Worm (Caenorhabditis elegans) whole organism, L3 larva: ENCODE measurements around the gene F58F12.4.
A peak's percentile ranks its signal among the peaks of the same experiment; 100 is the strongest.

ENCODE experiments used
- ZK546.5 ChIP-seq: sonication (generic microtip); optimal IDR thresholded peaks from 2 replicates; lab custom pipeline; 2017; ENCODE audit warnings: missing biosample characterization, missing genetic modification characterization
- aly-2 ChIP-seq: fragments of 150-350 bp; optimal IDR thresholded peaks from 2 replicates; lab custom pipeline; 2014; ENCODE audit warnings: missing biosample characterization, missing genetic modification characterization
- ceh-16 ChIP-seq: sonication (generic microtip); optimal IDR thresholded peaks from 2 replicates; lab custom pipeline; 2017; ENCODE audit warnings: missing biosample characterization, missing genetic modification characterization
- ceh-28 ChIP-seq: fragments of 150-350 bp; optimal IDR thresholded peaks from 2 replicates; lab custom pipeline; 2014; ENCODE audit warnings: missing biosample characterization, missing genetic modification reagents, missing genetic modification characterization
- ceh-9 ChIP-seq: sonication (generic microtip); optimal IDR thresholded peaks from 2 replicates; lab custom pipeline; 2018; ENCODE audit warnings: missing biosample characterization, missing genetic modification characterization
- egl-27 ChIP-seq: sonication (generic microtip); optimal IDR thresholded peaks from 4 replicates; lab custom pipeline; 2017; ENCODE audit warnings: missing biosample characterization, missing genetic modification reagents, missing genetic modification characterization
- elt-1 ChIP-seq: fragments of 150-350 bp; optimal IDR thresholded peaks from 2 replicates; lab custom pipeline; 2014; ENCODE audit warnings: missing biosample characterization, missing genetic modification characterization
- elt-2 ChIP-seq: sonication (generic microtip); optimal IDR thresholded peaks from 2 replicates; lab custom pipeline; 2016; ENCODE audit warnings: missing genetic modification reagents, mild to moderate bottlenecking, missing genetic modification characterization, missing compliant biosample characterization
- elt-3 ChIP-seq, 3 experiments: fragments of 150-350 bp in 1 of 3; sonication (generic microtip) in 2 of 3; optimal IDR thresholded peaks; 2 replicates in 2 of 3; 4 replicates in 1 of 3; lab custom pipeline; 2014 to 2017; ENCODE audit warnings: missing biosample characterization in 3 of 3, missing genetic modification characterization in 3 of 3
- fkh-2 ChIP-seq: fragments of 150-350 bp; optimal IDR thresholded peaks from 2 replicates; lab custom pipeline; 2014; ENCODE audit warnings: missing biosample characterization, missing genetic modification reagents, missing genetic modification characterization
- fos-1 ChIP-seq: fragments of 150-350 bp; optimal IDR thresholded peaks from 2 replicates; lab custom pipeline; 2014; ENCODE audit warnings: missing biosample characterization, missing genetic modification characterization
- jun-1 ChIP-seq: fragments of 150-350 bp; optimal IDR thresholded peaks from 2 replicates; lab custom pipeline; 2014; ENCODE audit warnings: missing biosample characterization, missing genetic modification reagents, missing genetic modification characterization
- lin-39 ChIP-seq: fragments of 150-350 bp; optimal IDR thresholded peaks from 2 replicates; lab custom pipeline; 2018; ENCODE audit warnings: missing biosample characterization, missing genetic modification reagents, missing genetic modification characterization
- lsy-12 ChIP-seq: sonication (generic microtip); optimal IDR thresholded peaks from 2 replicates; lab custom pipeline; 2016; ENCODE audit warnings: mild to moderate bottlenecking, missing genetic modification characterization, missing compliant biosample characterization
- mdl-1 ChIP-seq: fragments of 150-350 bp; optimal IDR thresholded peaks from 2 replicates; lab custom pipeline; 2014; ENCODE audit warnings: missing biosample characterization, missing genetic modification characterization
- mml-1 ChIP-seq: fragments of 150-350 bp; sonication (generic microtip); optimal IDR thresholded peaks from 3 replicates; lab custom pipeline; 2014; ENCODE audit warnings: missing biosample characterization, missing genetic modification characterization
- nfya-1 ChIP-seq: sonication (generic microtip); optimal IDR thresholded peaks from 2 replicates; lab custom pipeline; 2017; ENCODE audit warnings: missing genetic modification characterization, mild to moderate bottlenecking, missing compliant biosample characterization, antibody characterized with exemption, moderate library complexity; ENCODE audit not compliant: insufficient read depth
- nhr-23 ChIP-seq: fragments of 150-350 bp; optimal IDR thresholded peaks from 2 replicates; lab custom pipeline; 2014; ENCODE audit warnings: missing biosample characterization, missing genetic modification reagents, missing genetic modification characterization
- nhr-237 ChIP-seq: fragments of 150-350 bp; optimal IDR thresholded peaks from 2 replicates; lab custom pipeline; 2014; ENCODE audit warnings: missing biosample characterization, missing genetic modification characterization
- nhr-25 ChIP-seq: sonication (generic microtip); optimal IDR thresholded peaks from 2 replicates; lab custom pipeline; 2017; ENCODE audit warnings: missing biosample characterization, missing genetic modification characterization
- nhr-28 ChIP-seq: fragments of 150-350 bp; optimal IDR thresholded peaks from 2 replicates; lab custom pipeline; 2014; ENCODE audit warnings: missing biosample characterization, missing genetic modification characterization
- nhr-43 ChIP-seq: sonication (generic microtip); optimal IDR thresholded peaks from 2 replicates; lab custom pipeline; 2016; ENCODE audit warnings: mild to moderate bottlenecking, missing genetic modification characterization, missing compliant biosample characterization; ENCODE audit not compliant: poor library complexity, severe bottlenecking
- pha-4 ChIP-seq: fragments of 150-350 bp; optimal IDR thresholded peaks from 2 replicates; lab custom pipeline; 2014; ENCODE audit warnings: missing biosample characterization, missing genetic modification reagents, missing genetic modification characterization
- pqm-1 ChIP-seq: fragments of 150-350 bp; optimal IDR thresholded peaks from 2 replicates; lab custom pipeline; 2017; ENCODE audit warnings: missing biosample characterization, missing genetic modification characterization, inconsistent platforms
- sea-2 ChIP-seq: fragments of 150-350 bp; sonication (generic microtip); optimal IDR thresholded peaks from 4 replicates; lab custom pipeline; 2014; ENCODE audit warnings: missing biosample characterization, missing genetic modification reagents, missing genetic modification characterization
- skn-1 ChIP-seq: fragments of 150-350 bp; optimal IDR thresholded peaks from 2 replicates; lab custom pipeline; 2014; ENCODE audit warnings: missing biosample characterization, missing genetic modification characterization
- unc-39 ChIP-seq: sonication (generic microtip); optimal IDR thresholded peaks from 4 replicates; lab custom pipeline; 2017; ENCODE audit warnings: missing biosample characterization, missing genetic modification characterization
- unc-62 ChIP-seq: fragments of 150-350 bp; sonication (generic microtip); optimal IDR thresholded peaks from 4 replicates; lab custom pipeline; 2014; ENCODE audit warnings: missing biosample characterization, missing genetic modification reagents, missing genetic modification characterization
- ztf-11 ChIP-seq: fragments of 150-350 bp; optimal IDR thresholded peaks from 2 replicates; lab custom pipeline; 2014; ENCODE audit warnings: missing biosample characterization, missing genetic modification characterization

F58F12.4 gene

DNA sequence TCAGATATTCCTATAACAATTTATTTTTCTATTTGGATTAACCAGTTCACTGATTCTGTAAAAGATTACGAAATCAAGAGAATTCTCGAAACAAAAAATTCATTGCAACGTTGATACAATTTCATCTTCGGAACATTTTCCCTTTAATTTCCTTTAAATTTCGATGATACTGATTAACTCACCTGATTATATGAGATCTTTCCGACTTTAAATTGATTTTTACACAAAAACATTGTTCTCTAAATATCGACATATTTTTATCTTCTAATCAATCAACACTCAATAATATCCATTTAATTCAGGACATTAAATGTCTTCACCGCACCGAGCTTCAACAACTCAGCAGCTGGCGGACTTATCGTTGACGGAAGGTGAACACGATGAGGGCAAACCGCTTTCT, 15.6 kb upstream of the F58F12.4 start, which contains the start of gene lin-23:
lin-23 (plus strand) TSS at position 301 of the 400 bp plus-strand sequence.
- no peak for TF ChIP-seq lsy-12 (tag; lab: Kevin White, UChicago)
- TF ChIP-seq nhr-25, result peak; percentile 12

DNA sequence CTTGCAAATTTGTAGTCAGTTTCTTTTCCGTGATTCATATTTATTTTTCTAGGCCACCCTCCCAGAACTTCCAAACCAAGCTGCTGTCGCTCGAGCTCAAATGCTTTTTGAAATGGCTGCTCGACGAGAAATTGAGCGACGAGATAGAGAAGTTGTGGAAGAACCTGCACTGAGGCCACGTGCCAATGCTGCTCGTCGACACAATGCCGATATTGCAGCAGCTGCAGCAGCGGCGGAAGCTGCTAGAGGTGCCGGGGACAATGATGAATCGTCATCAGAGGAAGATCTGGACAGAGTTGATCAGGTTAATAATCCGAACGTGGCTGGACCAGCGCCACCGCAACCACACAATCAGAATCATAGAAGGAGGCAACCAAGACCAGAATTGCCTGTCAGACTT, 13.2 kb upstream of the F58F12.4 start:
- TF ChIP-seq mml-1 (tag; lab: Kevin White, UChicago) (no peak), ZK546.5 (tag; lab: Kevin White, UChicago) (no peak), aly-2 (tag; lab: Kevin White, UChicago) (no peak), nhr-23 (tag; lab: Kevin White, UChicago) (no peak), jun-1 (tag; lab: Kevin White, UChicago) (no peak), elt-3 (tag; optimal IDR thresholded peaks at IDR 0.05; lab: Kevin White, UChicago) (no peak), unc-62 (GFP tag; lab: Kevin White, UChicago) (no peak), nhr-237 (no peak), ceh-28 (no peak), elt-1 (no peak), fkh-2 (no peak), ceh-9 (no peak), unc-39 (no peak), nhr-28 (tag; lab: Kevin White, UChicago) (no peak), fos-1 (tag; lab: Kevin White, UChicago) (no peak), sea-2 (GFP tag; lab: Kevin White, UChicago) (no peak), ceh-16 (tag; lab: Kevin White, UChicago) (no peak), elt-2 (tag; lab: Kevin White, UChicago) (no peak), ztf-11 (tag; lab: Kevin White, UChicago) (no peak), skn-1 (no peak)
- TF ChIP-seq, all 47 proteins: peak for 0

DNA sequence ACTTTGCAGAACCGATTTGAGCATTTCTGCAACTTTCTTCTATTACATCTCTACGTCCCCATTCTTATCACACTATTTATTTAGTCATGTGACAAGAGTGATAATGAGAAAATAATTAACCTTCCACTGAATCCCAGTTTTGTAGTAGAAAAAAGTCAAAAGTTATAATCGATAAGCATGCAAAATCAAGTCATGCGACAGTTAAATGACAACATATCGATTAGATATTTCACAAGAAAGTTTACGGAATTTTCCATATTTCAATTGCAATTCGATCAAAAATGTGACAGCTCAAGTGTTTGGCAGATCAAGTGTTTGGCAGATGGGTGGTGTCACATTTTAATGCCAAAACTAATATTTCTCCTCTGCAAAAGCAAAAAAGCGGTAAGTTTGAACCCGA, 11.9 kb upstream of the F58F12.4 start:
- TF ChIP-seq elt-2 (tag; lab: Kevin White, UChicago) (peak; percentile 71), pqm-1 (tag; lab: Kevin White, UChicago) (peak; percentile 35), ceh-28 (peak; percentile 19), jun-1 (tag; lab: Kevin White, UChicago) (peak; percentile 1), pha-4 (tag; lab: Kevin White, UChicago) (peak; percentile 29), ztf-11 (tag; lab: Kevin White, UChicago) (no peak), sea-2 (GFP tag; lab: Kevin White, UChicago) (no peak)

DNA sequence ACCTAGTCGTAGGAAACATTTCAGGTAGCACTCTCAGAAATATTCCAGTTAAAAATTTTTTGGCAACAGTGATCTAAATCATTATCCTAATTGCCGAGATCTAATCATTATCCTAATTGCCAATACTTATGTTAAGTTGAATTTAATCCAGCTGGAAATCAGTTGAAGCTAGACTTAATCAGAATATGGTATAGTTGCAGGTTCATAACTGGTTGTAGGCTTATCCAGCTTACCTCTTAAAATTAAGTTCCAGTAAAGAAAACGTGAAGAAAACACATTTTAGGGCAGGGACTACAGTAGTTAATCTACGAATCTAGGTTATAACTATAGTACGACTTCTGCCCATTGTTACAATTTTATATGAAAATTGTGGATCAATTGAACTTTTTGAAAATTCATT, 9.9 kb upstream of the F58F12.4 start:
- TF ChIP-seq nhr-43 (tag; lab: Kevin White, UChicago) (no peak), ceh-9 (no peak), lin-39 (tag; lab: Kevin White, UChicago) (no peak), fkh-2 (no peak)

DNA sequence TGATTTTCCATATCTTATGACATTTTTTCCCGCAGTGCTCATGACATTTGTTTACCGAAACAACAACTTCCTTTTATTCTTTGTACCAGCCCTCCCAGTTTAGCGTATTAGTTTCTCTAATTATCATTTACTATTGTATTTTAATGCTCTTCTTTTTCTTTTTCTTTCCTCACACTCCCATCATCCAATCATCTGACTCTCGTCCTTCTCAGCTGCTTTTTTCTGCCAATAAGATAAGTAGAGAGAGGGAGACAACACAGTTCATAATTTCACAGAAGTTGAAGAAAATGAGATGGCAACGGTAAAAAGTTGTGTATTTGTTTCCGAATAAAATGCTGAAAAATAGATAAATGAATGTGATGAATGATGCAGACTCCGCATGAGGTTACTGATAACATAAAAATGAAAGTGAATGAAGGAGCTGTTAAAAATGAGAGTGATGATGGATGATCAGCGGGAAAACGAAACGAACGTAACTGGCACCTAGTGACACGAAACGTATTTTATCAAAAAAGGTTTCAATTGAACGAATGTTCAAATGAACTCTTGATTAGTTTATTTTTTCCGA, 9.1 kb upstream of the F58F12.4 start:
- TF ChIP-seq elt-3 (tag; optimal IDR thresholded peaks at IDR 0.05; lab: Kevin White, UChicago) (no peak), pqm-1 (tag; lab: Kevin White, UChicago) (peak; percentile 76), elt-1 (no peak), nfya-1 (tag; lab: Kevin White, UChicago) (peak; percentile 31), elt-2 (tag; lab: Kevin White, UChicago) (peak; percentile 89), pha-4 (tag; lab: Kevin White, UChicago) (peak; percentile 54), jun-1 (tag; lab: Kevin White, UChicago) (peak; percentile 34)

DNA sequence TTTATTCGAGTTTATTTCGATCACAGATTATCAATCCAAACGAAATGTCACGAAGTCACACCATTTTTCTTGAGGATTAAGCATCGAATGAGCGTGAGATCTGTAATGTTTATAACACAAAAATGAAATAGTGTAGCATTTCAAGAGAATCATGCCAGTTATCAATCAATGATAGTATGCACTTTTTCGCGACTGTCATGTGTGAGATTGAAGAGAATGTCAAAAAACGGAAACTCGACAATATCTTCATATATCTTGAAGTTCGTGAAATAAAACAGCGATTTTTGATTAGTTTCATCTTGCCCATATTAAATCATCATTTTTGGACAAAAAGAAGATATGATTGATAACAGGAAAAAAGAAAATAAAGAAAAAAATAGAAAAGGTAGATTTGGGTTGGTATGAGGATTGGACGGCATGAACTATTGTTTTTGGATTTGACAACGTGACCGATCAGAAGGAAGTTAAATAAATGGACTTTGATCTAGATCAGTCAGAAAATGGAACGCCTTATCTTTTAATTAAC, 7.5 kb upstream of the F58F12.4 start:
- no peak for TF ChIP-seq egl-27 (tag; lab: Kevin White, UChicago)
- peak; percentile 42 for TF ChIP-seq nhr-43 (tag; lab: Kevin White, UChicago)
- TF ChIP-seq fkh-2, result no peak
- TF ChIP-seq nhr-23 (tag; lab: Kevin White, UChicago), result peak; percentile 44
- TF ChIP-seq ceh-16 (tag; lab: Kevin White, UChicago), result no peak
- no peak for TF ChIP-seq ceh-9
- TF ChIP-seq mdl-1 (tag; lab: Kevin White, UChicago), result no peak
- TF ChIP-seq pqm-1 (tag; lab: Kevin White, UChicago), result no peak
- TF ChIP-seq nhr-25, result peak; percentile 2
- TF ChIP-seq elt-3 (tag; optimal IDR thresholded peaks at IDR 0.05; lab: Kevin White, UChicago), result no peak
